Fruit fly (Drosophila melanogaster) whole organism, larva: ENCODE data around the gene Sgs3.

Source experiments
- noc ChIP-seq: fragments of 200-800 bp; sonication (Bioruptor generic); optimal IDR thresholded peaks from 3 replicates; lab custom pipeline; 2019; ENCODE audit warnings: missing biosample characterization, mild to moderate bottlenecking, missing genetic modification characterization, moderate library complexity

Gene Sgs3

DNA sequence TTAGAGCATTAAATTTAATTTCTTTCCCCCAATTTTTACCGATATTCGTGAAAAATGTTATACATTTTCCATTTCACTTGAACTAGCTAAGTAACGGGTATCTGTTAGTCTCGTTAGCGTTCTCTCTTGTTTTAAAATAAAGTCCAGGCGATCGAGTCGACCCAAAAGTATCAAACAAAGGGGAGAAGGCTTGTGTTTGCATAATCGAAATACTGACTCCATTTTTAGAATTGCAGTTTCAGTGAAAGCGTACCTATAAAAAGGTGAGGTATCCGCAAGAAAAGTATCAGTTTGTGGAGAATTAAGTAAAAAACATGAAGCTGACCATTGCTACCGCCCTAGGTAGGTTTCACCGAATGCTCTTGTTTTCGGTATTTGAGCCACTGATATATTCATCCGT, at the start of gene Sgs3:
TSS of gene Sgs3 (plus strand) at position 301 of the 400 bp plus-strand sequence.
- TF ChIP-seq noc: no peak

DNA sequence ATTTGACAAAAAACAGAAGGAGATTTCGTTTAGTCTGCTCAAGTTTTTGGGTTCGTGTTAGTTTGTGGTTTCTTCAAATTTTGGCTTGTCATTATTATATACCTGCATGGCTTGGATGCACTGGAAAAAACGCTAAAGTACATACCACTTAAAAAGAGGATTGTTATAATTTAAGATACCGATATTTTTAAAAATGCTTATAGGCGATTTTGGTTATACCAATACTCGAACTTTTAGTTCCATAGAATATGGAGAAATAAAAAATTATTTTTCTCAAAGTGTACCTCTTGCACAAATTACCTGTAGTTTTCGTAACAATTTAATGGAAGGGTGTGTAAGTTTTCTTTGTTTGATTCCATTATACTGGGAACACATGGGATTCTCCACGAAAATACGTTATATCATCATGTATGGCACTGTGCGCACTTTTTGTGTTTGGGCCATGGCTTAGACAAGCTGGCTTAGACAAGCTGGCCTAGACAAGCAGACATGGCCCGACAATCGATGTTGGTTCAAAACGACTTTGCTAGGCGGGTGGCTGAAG, 46.6 kb upstream of the Sgs3 start, which contains the start of gene Fum3:
TSS of gene Fum3 (minus strand) at position 494 of the 544 bp plus-strand sequence.
- no peak for TF ChIP-seq noc

DNA sequence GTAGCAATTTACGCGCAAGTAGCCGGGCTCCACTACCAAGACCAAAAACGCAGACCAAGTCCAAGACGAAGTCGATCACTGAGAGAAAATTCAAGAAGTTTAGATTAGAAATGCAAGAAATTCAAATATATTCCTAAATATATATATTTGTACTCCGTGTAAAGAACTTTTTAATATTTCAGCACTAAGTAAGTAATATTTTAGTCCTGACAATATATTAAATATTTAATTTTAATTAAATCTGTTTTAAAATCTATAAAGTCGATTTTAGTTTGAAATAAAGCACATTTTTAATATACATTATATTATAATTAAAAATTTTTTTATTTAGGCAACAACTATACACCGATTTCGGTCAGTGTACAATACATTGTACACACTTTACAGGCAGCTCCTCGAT, 45.0 kb upstream of the Sgs3 start:
- TF ChIP-seq noc: no peak

DNA sequence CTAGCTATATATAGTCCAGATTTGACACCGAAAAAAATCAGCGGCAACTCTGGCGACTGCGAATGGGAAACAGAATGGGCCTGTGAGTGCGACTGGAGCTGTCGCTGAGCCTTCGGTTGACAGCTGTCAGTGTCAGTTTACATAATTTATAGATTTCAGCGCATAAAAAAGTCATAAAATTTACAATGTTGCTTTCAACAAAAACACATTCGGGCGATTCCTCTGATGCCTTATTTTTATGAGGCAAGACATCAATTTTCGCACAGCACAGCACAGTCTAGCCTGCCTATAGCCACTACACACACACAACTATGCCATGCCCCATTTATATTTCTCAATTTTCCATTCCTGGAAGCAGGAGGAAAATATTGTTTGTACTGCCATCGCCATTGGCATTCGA, 39.6 kb upstream of the Sgs3 start:
- TF ChIP-seq noc: no peak

DNA sequence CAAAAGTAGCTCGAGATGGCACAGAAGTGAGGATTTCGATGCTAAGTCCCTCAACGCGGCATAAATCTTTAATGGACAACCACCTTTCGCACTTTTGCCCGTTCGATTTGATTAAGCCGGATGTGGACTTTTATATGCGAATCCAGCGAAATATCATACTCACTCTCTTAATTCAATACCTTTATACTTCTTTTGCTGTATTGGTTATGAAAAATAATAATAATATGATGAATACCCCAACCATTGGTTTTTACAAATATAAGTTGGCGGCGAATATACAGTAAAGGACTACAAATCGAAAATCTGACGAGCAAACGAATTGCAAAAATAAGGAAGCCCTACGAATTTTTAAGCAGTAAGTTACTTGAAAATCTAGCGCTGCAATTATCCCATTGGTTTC, 39.0 kb upstream of the Sgs3 start, which contains the start of gene Vha16-3:
TSS of gene Vha16-3 (plus strand) at position 301 of the 400 bp plus-strand sequence.
- no peak for TF ChIP-seq noc

DNA sequence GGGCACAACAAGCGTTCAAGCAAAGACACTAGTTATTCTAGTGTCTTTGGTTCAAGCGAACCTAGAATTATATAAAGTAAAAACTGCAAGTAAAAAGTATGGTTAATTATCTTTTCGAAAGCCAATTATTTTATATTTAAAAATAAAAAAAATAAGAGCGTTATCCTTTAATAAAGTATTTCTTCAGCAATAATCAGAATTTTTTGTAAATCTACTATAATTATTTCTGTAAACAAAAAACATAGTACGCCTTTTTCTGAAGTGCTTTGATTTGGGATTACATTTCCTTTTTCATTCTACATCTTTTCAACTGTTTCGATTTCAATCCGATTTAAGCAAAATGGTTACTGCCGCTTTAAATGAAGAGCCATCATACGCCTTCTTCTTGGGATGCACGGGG, 37.4 kb upstream of the Sgs3 start, which contains the start of gene Vha16-2:
TSS of gene Vha16-2 (plus strand) at position 301 of the 400 bp plus-strand sequence.
- no peak for TF ChIP-seq noc

DNA sequence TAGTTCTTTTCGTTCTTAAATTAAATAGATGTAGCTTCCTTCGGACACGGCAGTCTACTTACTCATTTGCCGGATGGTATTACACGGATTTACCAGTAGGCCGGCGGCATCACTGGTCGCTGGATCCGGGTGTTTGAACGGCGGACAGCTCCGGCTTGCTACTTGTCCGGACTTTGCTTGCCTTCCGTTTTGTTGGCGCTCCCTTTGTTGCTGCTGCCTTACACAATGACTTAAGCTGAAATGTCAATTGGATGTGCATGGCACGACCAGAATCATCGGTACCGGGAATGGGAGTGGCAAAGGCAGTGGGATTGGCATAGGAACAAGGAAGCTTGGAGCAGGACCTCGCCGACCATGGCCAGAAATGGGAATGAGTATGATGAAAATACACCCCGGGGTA, 31.7 kb upstream of the Sgs3 start:
- TF ChIP-seq noc: no peak

DNA sequence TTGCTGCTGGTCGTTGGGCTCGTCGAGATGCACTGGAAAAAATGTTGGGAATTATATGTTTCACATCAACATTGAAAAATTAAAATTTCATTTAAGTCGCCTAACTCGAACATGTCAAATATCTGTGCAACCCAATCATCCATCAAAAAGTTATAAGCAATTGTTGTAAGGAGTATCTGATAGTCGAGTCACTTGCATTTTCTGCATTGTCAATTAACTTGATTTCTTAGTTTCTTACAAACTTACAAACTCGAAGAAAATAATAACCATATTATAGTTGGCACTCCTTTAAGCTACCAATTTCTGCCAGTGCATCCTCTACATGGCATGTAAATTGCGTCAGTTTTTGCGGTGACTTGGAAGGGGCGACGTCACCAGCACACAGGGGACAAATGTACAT, 28.9 kb upstream of the Sgs3 start:
- TF ChIP-seq noc: no peak

DNA sequence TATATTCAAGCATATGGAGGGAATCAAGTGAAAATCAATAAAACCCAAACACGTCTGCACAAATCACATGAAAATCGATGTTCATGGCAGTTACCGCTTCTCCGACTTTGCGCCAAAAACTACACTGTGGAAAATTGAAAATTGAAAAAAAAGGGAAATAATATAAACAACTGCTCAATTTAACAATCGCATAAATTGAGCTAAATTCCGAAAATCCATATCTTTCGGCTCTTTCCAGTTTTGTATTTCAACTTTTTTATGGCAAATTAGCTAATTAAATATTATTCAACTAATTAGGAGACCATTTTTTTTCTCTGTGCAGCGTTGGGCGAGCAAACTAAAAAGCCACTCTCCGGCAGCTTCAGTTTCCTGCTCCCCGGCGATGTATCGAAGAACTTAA, 27.5 kb upstream of the Sgs3 start:
- no peak for TF ChIP-seq noc

DNA sequence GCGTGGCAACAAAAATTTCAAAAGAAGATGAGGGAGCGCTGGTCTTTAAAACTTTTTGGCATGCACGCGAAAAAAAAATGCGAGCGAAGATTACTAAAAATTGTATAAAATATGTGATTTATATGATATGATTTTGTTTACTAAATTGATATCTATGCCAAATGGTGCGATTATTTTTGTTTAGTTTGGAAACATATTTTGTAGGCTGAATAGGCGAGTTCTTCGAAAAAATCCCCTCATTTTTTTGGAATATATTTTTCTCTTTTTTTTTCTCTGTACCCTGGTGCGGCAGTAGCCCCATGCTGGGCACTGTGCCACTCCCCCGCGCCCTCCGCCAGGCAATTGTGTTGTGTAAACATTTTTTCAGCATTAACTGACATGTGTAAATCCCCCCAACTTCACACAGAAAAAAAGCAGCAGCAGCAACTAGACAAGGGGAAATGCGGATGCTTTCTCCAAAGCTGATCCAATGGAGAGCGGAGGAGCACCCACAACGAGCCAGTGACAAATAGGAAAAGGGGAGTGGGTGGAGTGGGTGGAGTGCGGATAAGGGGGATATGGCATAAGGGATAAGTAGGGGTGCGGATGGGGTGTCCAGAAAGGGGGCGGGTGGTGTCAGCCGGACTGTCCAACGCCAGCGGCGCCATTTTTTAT, 25.9 kb upstream of the Sgs3 start:
- TF ChIP-seq noc: no peak

DNA sequence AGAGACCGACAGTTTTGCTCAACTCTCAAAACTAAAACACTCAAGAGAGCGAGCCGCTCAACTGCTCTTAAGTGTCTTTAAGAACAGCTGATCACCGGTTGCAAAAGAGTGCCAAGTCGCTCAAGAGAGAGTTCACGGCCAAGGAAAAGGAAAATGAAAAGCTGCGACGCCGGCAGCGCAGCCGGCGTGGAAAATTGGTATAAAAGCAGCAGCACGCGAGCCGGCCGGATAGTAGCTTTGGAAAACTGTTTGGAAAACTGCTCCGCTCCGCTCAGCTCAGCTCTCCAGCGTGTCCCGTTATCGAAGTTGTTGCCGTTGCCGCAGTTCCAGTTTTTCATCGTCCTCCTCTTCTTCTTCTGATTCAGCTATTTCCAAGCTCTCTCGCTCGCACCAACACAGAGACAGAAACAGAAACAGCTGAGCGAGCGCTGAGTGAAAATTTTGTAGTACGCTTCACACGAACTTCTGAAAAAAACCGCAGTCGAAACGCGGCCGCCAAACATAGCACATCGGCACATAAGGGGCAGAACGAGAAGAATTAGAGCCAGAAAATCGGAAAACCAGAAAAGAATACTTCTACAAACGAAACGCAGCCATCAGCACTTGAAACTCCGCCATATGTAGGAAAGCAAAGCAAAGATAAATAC, 24.6 kb upstream of the Sgs3 start, which contains the start of gene chrb:
TSS of gene chrb (plus strand) at position 224 of the 647 bp plus-strand sequence.
- peak; percentile 45 for TF ChIP-seq noc

DNA sequence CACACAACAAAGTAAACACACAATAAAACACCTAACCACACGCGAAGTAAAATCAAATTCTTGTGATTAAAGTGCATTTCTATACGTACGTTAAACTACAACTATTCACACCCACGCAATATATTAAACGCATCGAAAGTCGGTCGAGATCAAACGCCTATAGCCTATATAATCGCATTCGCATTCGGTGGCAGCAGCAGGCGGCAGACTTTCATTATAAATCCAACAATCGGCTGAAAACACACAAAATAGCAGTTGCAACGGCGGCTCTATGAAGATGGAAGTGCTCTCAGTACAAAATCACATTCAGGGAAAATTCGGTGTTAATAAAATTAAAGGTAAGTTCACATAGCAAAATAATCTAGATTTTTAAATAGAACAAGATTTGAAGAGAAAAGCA, 23.8 kb upstream of the Sgs3 start:
- no peak for TF ChIP-seq noc

DNA sequence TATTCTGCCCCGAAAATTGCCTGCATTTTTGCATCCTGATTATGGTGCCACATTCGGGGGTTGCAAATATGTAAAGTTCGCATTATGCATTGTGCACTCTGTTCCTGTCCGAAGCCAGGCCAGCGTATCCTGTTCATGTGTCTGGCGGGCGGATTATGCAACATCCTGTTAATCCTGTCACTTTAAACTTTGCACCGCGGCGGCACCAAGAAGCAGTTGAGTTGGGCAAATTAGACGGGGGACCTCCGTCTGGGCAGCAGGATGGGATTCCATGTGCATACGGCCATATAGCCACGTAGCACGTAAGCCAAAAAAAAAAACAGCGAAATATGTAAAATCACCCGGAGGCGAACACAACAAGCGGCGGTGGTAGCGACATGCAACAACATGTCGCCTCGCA, 22.5 kb upstream of the Sgs3 start:
- no peak for TF ChIP-seq noc

DNA sequence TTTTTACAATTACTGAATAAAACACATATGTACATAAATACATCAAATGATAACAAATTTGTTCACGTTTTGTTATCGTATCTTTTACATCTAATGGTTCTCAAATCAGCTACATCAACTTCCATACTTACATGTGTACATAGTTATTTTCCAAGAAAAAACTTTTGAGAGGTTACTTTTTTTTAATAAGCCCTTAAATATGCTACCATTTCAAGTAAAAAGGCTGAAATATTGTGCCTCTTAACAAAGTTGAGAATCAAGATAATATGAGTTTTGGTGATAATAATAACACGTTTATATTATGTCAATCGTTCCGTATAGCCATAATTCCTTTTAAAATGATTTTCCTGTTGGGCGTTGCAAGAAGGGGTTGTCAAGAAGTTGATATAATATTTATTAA, 21.5 kb upstream of the Sgs3 start:
- no peak for TF ChIP-seq noc

DNA sequence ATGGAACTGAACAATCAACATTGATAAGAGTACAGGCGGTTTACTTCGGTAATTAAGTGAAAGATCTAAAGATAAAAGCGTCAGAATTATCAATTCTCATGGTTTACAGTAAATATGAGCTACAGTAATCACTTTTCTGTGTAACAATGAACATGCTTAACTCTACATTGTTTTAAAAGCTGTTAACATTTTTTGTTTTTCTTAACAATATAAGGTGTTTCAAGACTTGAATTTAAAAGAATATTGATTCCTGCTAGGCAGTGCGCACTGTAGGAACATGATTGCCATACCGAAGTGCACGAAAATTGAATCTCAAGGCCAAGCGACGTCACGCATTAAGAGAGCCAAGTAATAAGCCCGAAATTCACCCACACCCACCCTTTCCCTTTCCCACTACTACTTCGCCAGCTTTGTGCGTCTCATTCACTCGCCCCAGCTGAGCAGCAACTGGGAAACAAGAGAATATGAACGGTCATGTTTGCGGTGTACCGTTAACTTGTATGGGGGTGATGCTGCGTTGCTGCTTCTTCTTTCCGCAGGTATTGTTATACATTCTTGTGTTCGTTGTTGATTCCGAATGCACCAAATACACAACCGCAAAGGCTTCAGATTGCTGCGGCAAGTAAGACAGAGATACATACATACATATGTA, 20.7 kb upstream of the Sgs3 start:
- TF ChIP-seq noc: peak; percentile 91

DNA sequence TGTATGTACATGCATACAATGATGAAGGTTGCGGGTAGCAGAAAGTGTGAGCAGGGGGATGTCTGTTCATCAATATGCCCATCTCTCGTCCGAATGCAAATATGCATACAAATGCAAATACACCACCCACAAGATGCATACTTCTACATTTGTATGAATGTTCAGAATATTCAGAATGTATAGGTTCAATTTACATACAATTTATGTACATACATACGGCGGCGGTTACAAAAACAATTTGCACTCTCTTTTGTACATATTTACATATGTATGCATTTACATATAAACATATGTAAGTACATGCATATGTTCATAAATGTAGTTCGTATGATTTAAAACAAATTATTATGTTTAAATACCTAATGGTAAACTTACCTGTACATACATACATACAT, 20.1 kb upstream of the Sgs3 start:
- no peak for TF ChIP-seq noc

DNA sequence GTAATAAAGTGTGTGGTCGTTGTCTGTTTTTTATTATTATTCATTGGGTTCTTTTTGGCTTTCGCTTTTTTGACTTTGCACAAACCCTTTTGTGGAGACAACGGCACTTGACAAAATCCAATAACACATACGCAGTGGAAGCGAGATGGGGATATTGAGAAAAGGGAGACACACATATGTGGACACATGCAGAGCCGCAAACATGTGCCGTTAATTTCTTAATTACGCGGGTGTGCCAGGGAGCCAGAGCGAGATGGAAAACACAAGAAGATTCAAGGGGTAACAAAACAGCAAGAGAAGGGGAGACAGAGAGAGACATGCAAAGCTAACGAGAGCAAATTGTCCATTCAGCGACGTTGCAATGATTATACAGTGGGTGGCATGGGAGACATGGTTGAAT, 19.6 kb upstream of the Sgs3 start:
- TF ChIP-seq noc: peak; percentile 2
